Fruit fly (Drosophila melanogaster) whole organism, embryonic: ENCODE results near the gene CG44001.
A peak's percentile ranks its signal among the peaks of the same experiment; 100 is the strongest.

Experiments used
- Bteb2 ChIP-seq: fragments of 200-800 bp; sonication (Bioruptor generic); optimal IDR thresholded peaks from 2 replicates; lab custom pipeline; 2016; ENCODE audit warnings: missing biosample characterization, missing genetic modification characterization
- CG10321 ChIP-seq: fragments of 200-800 bp; sonication (Bioruptor generic); IDR thresholded peaks from 2 replicates; pipeline ENCODE4 v1.3.6; 2022; ENCODE audit warnings: missing biosample characterization, missing genetic modification characterization
- CG10654 ChIP-seq: fragments of 200-800 bp; sonication (Bioruptor generic); optimal IDR thresholded peaks from 2 replicates; lab custom pipeline; 2016; ENCODE audit warnings: missing biosample characterization, missing genetic modification characterization
- CG12391 ChIP-seq: fragments of 200-800 bp; sonication (Bioruptor generic); optimal IDR thresholded peaks from 3 replicates; lab custom pipeline; 2018; ENCODE audit warnings: missing biosample characterization, mild to moderate bottlenecking, missing genetic modification characterization, moderate library complexity
- CG13287 ChIP-seq: fragments of 200-800 bp; sonication (Bioruptor generic); IDR thresholded peaks from 2 replicates; pipeline ENCODE4 v1.3.6; 2022; ENCODE audit warnings: missing biosample characterization, missing genetic modification characterization; ENCODE audit not compliant: partially characterized antibody
- CG2116 ChIP-seq: fragments of 200-800 bp; sonication (Bioruptor generic); optimal IDR thresholded peaks from 3 replicates; lab custom pipeline; 2018; ENCODE audit warnings: missing biosample characterization, mild to moderate bottlenecking, missing genetic modification characterization
- CG30403 ChIP-seq: fragments of 200-800 bp; sonication (Bioruptor generic); optimal IDR thresholded peaks from 3 replicates; lab custom pipeline; 2016; ENCODE audit warnings: missing biosample characterization, missing genetic modification characterization
- CG32767 ChIP-seq: fragments of 200-800 bp; sonication (Bioruptor generic); IDR thresholded peaks from 2 replicates; pipeline ENCODE4 v1.3.6; 2022; ENCODE audit warnings: missing biosample characterization, missing genetic modification characterization
- CG34376 ChIP-seq: fragments of 200-800 bp; sonication (Bioruptor generic); optimal IDR thresholded peaks from 2 replicates; lab custom pipeline; 2018; ENCODE audit warnings: missing biosample characterization, mild to moderate bottlenecking, missing genetic modification characterization
- CG4424 ChIP-seq: fragments of 200-800 bp; sonication (Bioruptor generic); optimal IDR thresholded peaks from 3 replicates; lab custom pipeline; 2016; ENCODE audit warnings: missing biosample characterization, missing genetic modification characterization
- CG4820 ChIP-seq: fragments of 200-800 bp; sonication (Bioruptor generic); optimal IDR thresholded peaks from 3 replicates; lab custom pipeline; 2016; ENCODE audit warnings: missing biosample characterization, missing genetic modification characterization
- CG6254 ChIP-seq: fragments of 200-800 bp; sonication (Bioruptor generic); optimal IDR thresholded peaks from 3 replicates; lab custom pipeline; 2017; ENCODE audit warnings: mild to moderate bottlenecking, missing biosample characterization, missing genetic modification reagents, missing genetic modification characterization
- CG6689 ChIP-seq: fragments of 200-800 bp; sonication (Bioruptor generic); IDR thresholded peaks from 2 replicates; pipeline ENCODE4 v1.3.6; 2022; ENCODE audit warnings: missing biosample characterization, missing genetic modification characterization
- CG6791 ChIP-seq: fragments of 200-800 bp; sonication (Bioruptor generic); IDR thresholded peaks from 3 replicates; pipeline ENCODE4 v1.3.6; 2022; ENCODE audit warnings: missing biosample characterization, missing genetic modification characterization; ENCODE audit not compliant: partially characterized antibody
- CG7987 ChIP-seq: fragments of 200-800 bp; sonication (Bioruptor generic); optimal IDR thresholded peaks from 2 replicates; lab custom pipeline; 2018; ENCODE audit warnings: missing biosample characterization, mild to moderate bottlenecking, missing genetic modification characterization, moderate library complexity
- CG8924 ChIP-seq: fragments of 200-800 bp; optimal IDR thresholded peaks from 3 replicates; lab custom pipeline; 2019; ENCODE audit warnings: missing biosample characterization, mild to moderate bottlenecking, missing genetic modification characterization, moderate library complexity
- CHES-1-like ChIP-seq: fragments of 200-800 bp; sonication (Bioruptor generic); optimal IDR thresholded peaks from 2 replicates; lab custom pipeline; 2016; ENCODE audit warnings: missing biosample characterization, missing genetic modification characterization
- Camta ChIP-seq: fragments of 200-800 bp; sonication (Bioruptor generic); optimal IDR thresholded peaks from 2 replicates; lab custom pipeline; 2016; ENCODE audit warnings: missing biosample characterization, missing genetic modification characterization
- Deaf1 ChIP-seq: fragments of 200-800 bp; optimal IDR thresholded peaks from 3 replicates; lab custom pipeline; 2019; ENCODE audit warnings: missing biosample characterization, mild to moderate bottlenecking, missing genetic modification characterization, moderate library complexity
- HLH4C ChIP-seq: fragments of 200-800 bp; sonication (Bioruptor generic); IDR thresholded peaks from 3 replicates; pipeline ENCODE4 v1.3.6; 2022; ENCODE audit warnings: missing biosample characterization, missing genetic modification characterization; ENCODE audit not compliant: partially characterized antibody
- Lhr ChIP-seq: fragments of 200-800 bp; sonication (Bioruptor generic); optimal IDR thresholded peaks from 3 replicates; lab custom pipeline; 2017; ENCODE audit warnings: mild to moderate bottlenecking, missing biosample characterization, missing genetic modification reagents, missing genetic modification characterization
- Mad ChIP-seq: fragments of 200-800 bp; sonication (Bioruptor generic); optimal IDR thresholded peaks from 2 replicates; lab custom pipeline; 2016; ENCODE audit warnings: missing biosample characterization, missing genetic modification characterization
- Max ChIP-seq: fragments of 200-800 bp; sonication (Bioruptor generic); optimal IDR thresholded peaks from 2 replicates; lab custom pipeline; 2016; ENCODE audit warnings: missing biosample characterization, mild to moderate bottlenecking, missing genetic modification characterization
- Mes4 ChIP-seq: fragments of 200-800 bp; sonication (Bioruptor generic); optimal IDR thresholded peaks from 2 replicates; lab custom pipeline; 2016; ENCODE audit warnings: missing biosample characterization, missing genetic modification characterization
- Ravus ChIP-seq: fragments of 200-800 bp; sonication (Bioruptor generic); IDR thresholded peaks from 2 replicates; pipeline ENCODE4 v1.3.6; 2022; ENCODE audit warnings: missing biosample characterization, missing genetic modification characterization
- Rx ChIP-seq: fragments of 200-800 bp; sonication (Bioruptor generic); IDR thresholded peaks from 2 replicates; pipeline ENCODE4 v1.3.6; 2022; ENCODE audit warnings: missing biosample characterization, missing genetic modification characterization
- Six4 ChIP-seq: fragments of 200-800 bp; sonication (Bioruptor generic); optimal IDR thresholded peaks from 2 replicates; lab custom pipeline; 2016; ENCODE audit warnings: missing biosample characterization, missing genetic modification characterization
- Sry-δ ChIP-seq: fragments of 200-800 bp; sonication (Bioruptor generic); optimal IDR thresholded peaks from 2 replicates; lab custom pipeline; 2016; ENCODE audit warnings: missing biosample characterization, missing genetic modification characterization
- Trl ChIP-seq, 3 experiments: fragments of >200 bp in 2 of 3; fragments of 200-800 bp in 1 of 3; sonication (Bioruptor generic) in 1 of 3; optimal IDR thresholded peaks; 2 replicates in 1 of 3; 3 replicates in 2 of 3; lab custom pipeline; 2016 to 2017; ENCODE audit warnings: missing biosample characterization in 1 of 3, missing genetic modification characterization in 1 of 3
- al ChIP-seq: fragments of 200-800 bp; sonication (Bioruptor generic); IDR thresholded peaks from 2 replicates; pipeline ENCODE4 v1.3.6; 2022; ENCODE audit warnings: missing biosample characterization, missing genetic modification characterization
- br ChIP-seq: fragments of >200 bp; optimal IDR thresholded peaks from 2 replicates; lab custom pipeline; 2017
- cato ChIP-seq: fragments of 200-800 bp; sonication (Bioruptor generic); optimal IDR thresholded peaks from 2 replicates; lab custom pipeline; 2016; ENCODE audit warnings: missing biosample characterization, missing genetic modification characterization, borderline replicate concordance
- croc ChIP-seq: fragments of 200-800 bp; sonication (Bioruptor generic); conservative IDR thresholded peaks from 3 replicates; pipeline ENCODE4 v1.3.6; 2022; ENCODE audit warnings: missing biosample characterization, missing genetic modification characterization
- cwo ChIP-seq: fragments of 200-800 bp; sonication (Bioruptor generic); optimal IDR thresholded peaks from 3 replicates; lab custom pipeline; 2017; ENCODE audit warnings: missing biosample characterization, missing genetic modification characterization, mild to moderate bottlenecking, moderate library complexity, missing genetic modification reagents
- dan ChIP-seq: fragments of 200-800 bp; sonication (Bioruptor generic); IDR thresholded peaks from 2 replicates; pipeline ENCODE4 v1.3.6; 2022; ENCODE audit warnings: missing biosample characterization, missing genetic modification characterization
- dati ChIP-seq: fragments of 200-800 bp; sonication (Bioruptor generic); IDR thresholded peaks from 2 replicates; pipeline ENCODE4 v1.3.6; 2022; ENCODE audit warnings: missing biosample characterization, missing genetic modification characterization
- fru ChIP-seq: fragments of >200 bp; optimal IDR thresholded peaks from 2 replicates; lab custom pipeline; 2017
- gfzf ChIP-seq: fragments of 200-800 bp; sonication (Bioruptor generic); optimal IDR thresholded peaks from 2 replicates; lab custom pipeline; 2016; ENCODE audit warnings: missing biosample characterization, mild to moderate bottlenecking, missing genetic modification characterization, moderate library complexity
- hb ChIP-seq: fragments of 200-800 bp; sonication (Bioruptor generic); IDR thresholded peaks from 3 replicates; pipeline ENCODE4 v1.3.6; 2022; ENCODE audit warnings: missing biosample characterization, missing genetic modification characterization; ENCODE audit not compliant: partially characterized antibody
- kni ChIP-seq: fragments of 200-800 bp; sonication (Bioruptor generic); optimal IDR thresholded peaks from 3 replicates; lab custom pipeline; 2017; ENCODE audit warnings: mild to moderate bottlenecking, missing biosample characterization, missing genetic modification reagents, missing genetic modification characterization
- lola ChIP-seq, 3 experiments: fragments of >200 bp in 2 of 3; fragments of 200-800 bp in 1 of 3; sonication (Bioruptor generic) in 1 of 3; optimal IDR thresholded peaks; 2 replicates each; lab custom pipeline; 2017 to 2019; ENCODE audit warnings: missing biosample characterization in 3 of 3, missing genetic modification characterization in 3 of 3, mild to moderate bottlenecking in 1 of 3, moderate library complexity in 1 of 3
- mld ChIP-seq: fragments of 200-800 bp; sonication (Bioruptor generic); IDR thresholded peaks from 3 replicates; pipeline ENCODE4 v1.3.6; 2022; ENCODE audit warnings: missing biosample characterization, missing genetic modification characterization; ENCODE audit not compliant: partially characterized antibody
- org-1 ChIP-seq: fragments of 200-800 bp; sonication (Bioruptor generic); optimal IDR thresholded peaks from 2 replicates; lab custom pipeline; 2017; ENCODE audit warnings: missing biosample characterization, missing genetic modification characterization
- otp ChIP-seq: fragments of 200-800 bp; sonication (Bioruptor generic); IDR thresholded peaks from 3 replicates; pipeline ENCODE4, ENCODE4 v1.3.6; 2022; ENCODE audit warnings: missing biosample characterization, missing genetic modification characterization
- p53 ChIP-seq: fragments of 200-800 bp; sonication (Bioruptor generic); optimal IDR thresholded peaks from 2 replicates; lab custom pipeline; 2016; ENCODE audit warnings: missing biosample characterization, missing genetic modification characterization
- peb ChIP-seq: fragments of 200-800 bp; sonication (Bioruptor generic); IDR thresholded peaks from 2 replicates; pipeline ENCODE4 v1.3.6; 2022; ENCODE audit warnings: missing biosample characterization, missing genetic modification characterization
- pho ChIP-seq: fragments of 200-800 bp; sonication (Bioruptor generic); optimal IDR thresholded peaks from 2 replicates; lab custom pipeline; 2016; ENCODE audit warnings: missing biosample characterization, missing genetic modification characterization
- psq ChIP-seq: fragments of 200-800 bp; sonication (Bioruptor generic); optimal IDR thresholded peaks from 2 replicates; lab custom pipeline; 2017; ENCODE audit warnings: missing biosample characterization, missing genetic modification characterization
- slou ChIP-seq: fragments of 200-800 bp; sonication (Bioruptor generic); optimal IDR thresholded peaks from 3 replicates; lab custom pipeline; 2016; ENCODE audit warnings: missing biosample characterization, missing genetic modification characterization
- so ChIP-seq: fragments of 200-800 bp; sonication (Bioruptor generic); IDR thresholded peaks from 3 replicates; pipeline ENCODE4 v1.3.6; 2022; ENCODE audit warnings: missing biosample characterization, missing genetic modification characterization
- tll ChIP-seq, 2 experiments: fragments of 200-800 bp in 1 of 2; fragments of >200 bp in 1 of 2; sonication (Bioruptor generic) in 1 of 2; optimal IDR thresholded peaks; 2 replicates each; lab custom pipeline; 2017 to 2019; ENCODE audit warnings: missing biosample characterization in 2 of 2, missing genetic modification characterization in 2 of 2, mild to moderate bottlenecking in 1 of 2, moderate library complexity in 1 of 2
- usp ChIP-seq: fragments of >200 bp; optimal IDR thresholded peaks from 2 replicates; lab custom pipeline; 2017; ENCODE audit warnings: missing biosample characterization, missing genetic modification characterization

CG44001 gene

DNA sequence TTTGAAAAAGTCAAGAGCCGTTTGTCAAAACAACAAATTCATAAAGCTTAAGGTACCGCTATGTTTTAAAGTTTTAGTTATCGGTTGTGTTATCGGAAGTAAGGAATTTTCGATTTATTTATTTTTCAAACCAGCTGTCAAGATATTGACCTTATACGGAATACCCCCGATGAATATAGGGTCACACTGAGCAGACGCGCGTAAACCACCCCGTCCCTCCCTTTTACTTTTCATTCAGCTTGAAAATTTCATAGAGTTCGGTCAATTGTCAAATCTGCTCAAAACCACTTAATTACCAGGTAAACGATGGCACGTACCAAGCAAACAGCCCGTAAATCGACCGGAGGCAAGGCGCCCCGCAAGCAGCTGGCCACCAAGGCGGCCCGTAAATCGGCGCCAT is 11.9 kb downstream of the CG44001 start, which contains the start of the genes CG14036 and His3.3A (continued):
- TF ChIP-seq CG10321 (GFP tag; lab: Robert Waterston, UW), result no peak
- TF ChIP-seq CG32767 (GFP tag; lab: Robert Waterston, UW), result no peak
- TF ChIP-seq br (lab: Kevin White, UChicago), result no peak
- peak; percentile 21 for TF ChIP-seq pho
- TF ChIP-seq Sry-δ (GFP tag; lab: Kevin White, UChicago), result peak; percentile 65
- no peak for TF ChIP-seq Trl (optimal IDR thresholded peaks at IDR 0.05; lab: Kevin White, UChicago)
- no peak for TF ChIP-seq Trl (GFP tag; optimal IDR thresholded peaks at IDR 0.05; lab: Kevin White, UChicago)
- no peak for TF ChIP-seq otp (GFP tag; lab: Robert Waterston, UW)
- no peak for TF ChIP-seq Rx (GFP tag; lab: Robert Waterston, UW)
- no peak for TF ChIP-seq p53
- TF ChIP-seq CG13287 (GFP tag; lab: Robert Waterston, UW), result peak; percentile 81
- TF ChIP-seq CG8924 (tag; lab: Kevin White, UChicago), result peak; percentile 49
- peak; percentile 79 for TF ChIP-seq HLH4C (GFP tag; lab: Robert Waterston, UW)
- no peak for TF ChIP-seq psq (GFP tag; lab: Kevin White, UChicago)
- no peak for TF ChIP-seq tll (GFP tag; optimal IDR thresholded peaks at IDR 0.05; lab: Kevin White, UChicago)
- no peak for TF ChIP-seq croc (GFP tag; lab: Robert Waterston, UW)
- TF ChIP-seq so, result no peak
- peak; percentile 90 for TF ChIP-seq CG2116 (GFP tag; lab: Kevin White, UChicago)
- peak; percentile 42 for TF ChIP-seq CG12391
- no peak for TF ChIP-seq CG6254 (GFP tag; lab: Kevin White, UChicago)
- peak; percentile 53 for TF ChIP-seq CHES-1-like (GFP tag; lab: Kevin White, UChicago)
- no peak for TF ChIP-seq Ravus (GFP tag; lab: Robert Waterston, UW)
- TF ChIP-seq Mad (GFP tag; lab: Kevin White, UChicago), result no peak
- TF ChIP-seq gfzf (GFP tag; lab: Kevin White, UChicago), result peak; percentile 73
- TF ChIP-seq cwo (GFP tag; lab: Kevin White, UChicago), result no peak
- no peak for TF ChIP-seq usp (GFP tag; lab: Kevin White, UChicago)
- TF ChIP-seq CG10654 (GFP tag; lab: Kevin White, UChicago), result no peak
- no peak for TF ChIP-seq CG6689 (GFP tag; lab: Robert Waterston, UW)
- no peak for TF ChIP-seq fru (lab: Kevin White, UChicago)
- TF ChIP-seq CG34376 (GFP tag; lab: Kevin White, UChicago), result peak; percentile 42
- no peak for TF ChIP-seq Six4 (GFP tag; lab: Kevin White, UChicago)
- TF ChIP-seq kni (GFP tag; lab: Kevin White, UChicago), result no peak
- no peak for TF ChIP-seq org-1
- peak; percentile 27 for TF ChIP-seq CG7987 (GFP tag; lab: Kevin White, UChicago)
- no peak for TF ChIP-seq al (GFP tag; lab: Robert Waterston, UW)
- no peak for TF ChIP-seq Bteb2 (GFP tag; lab: Kevin White, UChicago)
- TF ChIP-seq Deaf1 (tag; lab: Kevin White, UChicago), result no peak
- TF ChIP-seq Camta, result no peak
- TF ChIP-seq hb (GFP tag; lab: Robert Waterston, UW), result no peak
- TF ChIP-seq CG6791, result peak; percentile 70; the same call in 2 of the 3 replicates
- no peak for TF ChIP-seq CG4424
- no peak for TF ChIP-seq dati (GFP tag; lab: Robert Waterston, UW)
- no peak for TF ChIP-seq lola (GFP tag; optimal IDR thresholded peaks at IDR 0.05; lab: Kevin White, UChicago)
- TF ChIP-seq cato, result no peak
- TF ChIP-seq mld (GFP tag; lab: Robert Waterston, UW), result 0 out of 3 replicates have a peak, but pooled peaks have one; percentile 41
- TF ChIP-seq dan (GFP tag; lab: Robert Waterston, UW), result no peak
- TF ChIP-seq Mes4 (GFP tag; lab: Kevin White, UChicago), result no peak
- no peak for TF ChIP-seq Max (GFP tag; lab: Kevin White, UChicago)
- TF ChIP-seq Lhr (GFP tag; lab: Kevin White, UChicago), result no peak
- TF ChIP-seq slou (GFP tag; lab: Kevin White, UChicago), result no peak
- TF ChIP-seq CG30403 (GFP tag; lab: Kevin White, UChicago), result no peak
- peak; percentile 90 for TF ChIP-seq CG4820 (GFP tag; lab: Kevin White, UChicago)
- no peak for TF ChIP-seq peb (GFP tag; lab: Robert Waterston, UW)
